Worm (Caenorhabditis elegans) whole organism, midembryonic: Measurements from ENCODE around the gene str-229.

Experiments used
- T22C8.4 ChIP-seq: fragments of 200-800 bp; sonication (Bioruptor generic); IDR thresholded peaks from 2 replicates; pipeline ENCODE4 v1.3.6; 2022; ENCODE audit warnings: missing genetic modification characterization, missing compliant biosample characterization
- cog-1 ChIP-seq: sonication (generic microtip); optimal IDR thresholded peaks from 2 replicates; lab custom pipeline; 2016; ENCODE audit warnings: missing genetic modification characterization, missing compliant biosample characterization
- flt-1 ChIP-seq: fragments of 200-800 bp; sonication (Bioruptor generic); IDR thresholded peaks from 2 replicates; pipeline ENCODE4 v1.3.6; 2022; ENCODE audit warnings: missing genetic modification characterization, missing compliant biosample characterization
- klf-2 ChIP-seq: fragments of 200-800 bp; sonication (Bioruptor generic); conservative IDR thresholded peaks from 2 replicates; pipeline ENCODE4 v1.3.6; 2022; ENCODE audit warnings: missing genetic modification reagents, missing genetic modification characterization, missing compliant biosample characterization
- med-1 ChIP-seq: sonication (generic microtip); optimal IDR thresholded peaks from 2 replicates; lab custom pipeline; 2017; ENCODE audit warnings: missing genetic modification characterization, mild to moderate bottlenecking, missing compliant biosample characterization, antibody characterized with exemption, missing genetic modification reagents; ENCODE audit not compliant: insufficient read depth
- ref-1 ChIP-seq: fragments of 200-800 bp; sonication (Bioruptor generic); conservative IDR thresholded peaks from 2 replicates; pipeline ENCODE4 v1.3.6; 2022; ENCODE audit warnings: missing genetic modification reagents, missing genetic modification characterization, missing compliant biosample characterization
- tab-1 ChIP-seq: fragments of 200-800 bp; sonication (Bioruptor generic); IDR thresholded peaks from 2 replicates; pipeline ENCODE4 v1.3.6; 2022; ENCODE audit warnings: missing genetic modification characterization, missing compliant biosample characterization
- ztf-23 ChIP-seq: fragments of 200-800 bp; sonication (Bioruptor generic); IDR thresholded peaks from 2 replicates; pipeline ENCODE4 v1.3.6; 2022; ENCODE audit warnings: missing genetic modification reagents, missing genetic modification characterization, missing compliant biosample characterization
- ztf-29 ChIP-seq: fragments of 200-800 bp; sonication (Bioruptor generic); IDR thresholded peaks from 2 replicates; pipeline ENCODE4 v1.3.6; 2022; ENCODE audit warnings: missing genetic modification reagents, missing genetic modification characterization, missing compliant biosample characterization

The str-229 gene

ce11 chrV:3902458-3903157 is at the start of gene str-229, which contains the start of gene srh-190:
str-229 (minus strand) TSS chrV:3902558.
srh-190 (plus strand) TSS chrV:3903107.
- TF ChIP-seq tab-1 (GFP tag; lab: Robert Waterston, UW) (no peak), ztf-23 (GFP tag; lab: Robert Waterston, UW) (no peak), med-1 (GFP tag; lab: Kevin White, UChicago) (no peak), ref-1 (GFP tag; lab: Robert Waterston, UW) (no peak), flt-1 (GFP tag; lab: Robert Waterston, UW) (no peak), T22C8.4 (no peak), klf-2 (no peak), cog-1 (tag; lab: Kevin White, UChicago) (no peak), ztf-29 (GFP tag; lab: Robert Waterston, UW) (no peak)

DNA sequence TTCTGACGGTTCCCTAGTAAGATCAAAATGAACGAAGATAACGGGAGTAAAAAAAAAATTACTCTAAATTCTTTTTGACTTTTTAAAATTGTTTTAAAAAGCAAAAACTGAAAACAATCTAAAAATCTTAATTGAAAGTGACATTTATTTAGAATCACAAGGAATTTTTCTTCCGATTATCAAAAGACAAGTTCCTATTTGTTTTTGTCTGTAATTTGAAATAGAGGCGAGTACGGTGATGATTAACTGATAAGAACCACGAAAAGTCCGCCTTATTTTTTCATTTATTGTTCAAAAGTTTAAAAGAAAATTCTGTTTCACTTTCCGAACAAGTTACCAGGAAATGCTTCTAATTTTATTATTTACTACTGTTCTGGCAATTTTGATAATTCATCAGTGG is 47.4 kb upstream of the str-229 start, which contains the start of gene dach-1:
TSS of gene dach-1 (plus strand) at position 301 of the 400 bp plus-strand sequence.
- no peak for TF ChIP-seq cog-1 (tag; lab: Kevin White, UChicago)

- TF ChIP-seq ref-1 (GFP tag; lab: Robert Waterston, UW) (no peak), T22C8.4 (no peak), med-1 (GFP tag; lab: Kevin White, UChicago) (no peak), tab-1 (GFP tag; lab: Robert Waterston, UW) (no peak), ztf-29 (GFP tag; lab: Robert Waterston, UW) (no peak), klf-2 (no peak), cog-1 (tag; lab: Kevin White, UChicago) (no peak), ztf-23 (GFP tag; lab: Robert Waterston, UW) (no peak), flt-1 (GFP tag; lab: Robert Waterston, UW) (no peak)
These were observed 42.7 kb upstream of the str-229 start, which contains the start of gene cyp-35B3 for ce11 chrV:3945053-3945452. cyp-35B3 (plus strand) TSS chrV:3945353.

ce11 chrV:3943364-3943763 is 41.0 kb upstream of the str-229 start:
- TF ChIP-seq flt-1 (GFP tag; lab: Robert Waterston, UW), result no peak
- no peak for TF ChIP-seq ref-1 (GFP tag; lab: Robert Waterston, UW)
- no peak for TF ChIP-seq tab-1 (GFP tag; lab: Robert Waterston, UW)
- TF ChIP-seq ztf-23 (GFP tag; lab: Robert Waterston, UW), result no peak
- TF ChIP-seq med-1 (GFP tag; lab: Kevin White, UChicago), result no peak
- TF ChIP-seq ztf-29 (GFP tag; lab: Robert Waterston, UW), result no peak
- TF ChIP-seq cog-1 (tag; lab: Kevin White, UChicago), result no peak
- no peak for TF ChIP-seq klf-2
- no peak for TF ChIP-seq T22C8.4

DNA sequence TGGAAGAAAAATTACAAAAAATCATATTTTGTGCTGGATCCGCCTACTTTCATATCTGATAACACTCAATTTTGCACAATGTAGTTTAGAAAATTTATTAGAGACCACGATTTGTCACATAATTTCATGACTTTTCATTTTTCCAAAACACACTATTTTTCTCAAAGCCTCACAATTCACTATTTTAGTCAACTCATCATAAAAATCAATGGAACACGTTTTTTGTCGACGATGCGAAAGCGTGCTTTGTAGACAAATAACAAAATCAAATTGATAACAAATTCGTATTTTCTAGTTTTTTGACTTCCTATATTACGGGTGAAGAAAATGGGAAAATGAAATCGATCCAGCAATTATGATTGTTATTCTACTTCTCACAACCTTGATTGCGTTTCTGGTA is 39.5 kb upstream of the str-229 start, which contains the start of gene cyp-35B2:
TSS of gene cyp-35B2 (plus strand) at position 301 of the 400 bp plus-strand sequence.
- TF ChIP-seq T22C8.4 (no peak), klf-2 (no peak), tab-1 (GFP tag; lab: Robert Waterston, UW) (no peak)

ce11 chrV:3938789-3939188 is 36.4 kb upstream of the str-229 start, which contains the start of gene cyp-35B1:
cyp-35B1 (plus strand) TSS chrV:3939032.
- TF ChIP-seq klf-2, result no peak
- TF ChIP-seq cog-1 (tag; lab: Kevin White, UChicago), result no peak
- TF ChIP-seq T22C8.4, result no peak
- no peak for TF ChIP-seq ref-1 (GFP tag; lab: Robert Waterston, UW)
- no peak for TF ChIP-seq ztf-23 (GFP tag; lab: Robert Waterston, UW)
- TF ChIP-seq ztf-29 (GFP tag; lab: Robert Waterston, UW), result no peak
- no peak for TF ChIP-seq tab-1 (GFP tag; lab: Robert Waterston, UW)
- TF ChIP-seq med-1 (GFP tag; lab: Kevin White, UChicago), result no peak
- no peak for TF ChIP-seq flt-1 (GFP tag; lab: Robert Waterston, UW)

DNA sequence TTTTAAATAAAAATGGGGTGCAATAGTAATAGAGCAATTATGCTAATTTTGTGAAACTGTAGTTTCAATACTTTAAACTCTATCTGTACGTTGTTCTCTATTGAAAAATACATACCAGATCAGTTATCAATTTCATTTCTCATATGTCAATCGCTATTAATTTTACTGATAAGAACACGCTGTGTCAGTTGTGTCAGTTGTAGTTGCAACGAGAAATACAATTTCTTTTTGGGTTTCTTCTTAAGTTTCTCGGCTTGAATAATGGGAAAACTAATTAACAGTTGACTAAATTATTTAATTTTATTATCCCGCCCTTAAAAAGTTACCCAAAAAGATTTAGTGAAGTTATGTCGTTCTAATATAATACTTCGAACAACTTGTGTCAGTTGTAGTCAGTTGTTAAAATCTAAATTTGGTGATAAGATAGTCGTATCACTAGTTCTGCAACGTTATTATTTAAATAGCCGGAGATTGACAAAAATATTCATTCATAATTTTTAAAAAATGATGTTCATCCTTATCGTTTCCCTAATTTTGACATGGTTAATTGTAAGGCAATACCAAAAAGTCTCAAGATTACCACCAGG is 33.6 kb upstream of the str-229 start, which contains the start of gene cyp-35A5:
TSS of gene cyp-35A5 (plus strand) at position 435 of the 587 bp plus-strand sequence.
- no peak for TF ChIP-seq ztf-29 (GFP tag; lab: Robert Waterston, UW)
- no peak for TF ChIP-seq ref-1 (GFP tag; lab: Robert Waterston, UW)
- TF ChIP-seq ztf-23 (GFP tag; lab: Robert Waterston, UW), result no peak
- no peak for TF ChIP-seq tab-1 (GFP tag; lab: Robert Waterston, UW)
- TF ChIP-seq flt-1 (GFP tag; lab: Robert Waterston, UW), result no peak
- no peak for TF ChIP-seq cog-1 (tag; lab: Kevin White, UChicago)
- TF ChIP-seq med-1 (GFP tag; lab: Kevin White, UChicago), result no peak
- TF ChIP-seq klf-2, result no peak
- TF ChIP-seq T22C8.4, result no peak

ce11 chrV:3931326-3931725 is 29.0 kb upstream of the str-229 start, which contains the start of gene srx-63:
srx-63 (plus strand) TSS chrV:3931626.
- TF ChIP-seq klf-2 (no peak), ztf-23 (GFP tag; lab: Robert Waterston, UW) (no peak), ref-1 (GFP tag; lab: Robert Waterston, UW) (no peak), med-1 (GFP tag; lab: Kevin White, UChicago) (no peak), T22C8.4 (no peak)

- TF ChIP-seq flt-1 (GFP tag; lab: Robert Waterston, UW), result no peak
- TF ChIP-seq tab-1 (GFP tag; lab: Robert Waterston, UW), result no peak
- no peak for TF ChIP-seq ztf-23 (GFP tag; lab: Robert Waterston, UW)
- no peak for TF ChIP-seq klf-2
- no peak for TF ChIP-seq med-1 (GFP tag; lab: Kevin White, UChicago)
- no peak for TF ChIP-seq ref-1 (GFP tag; lab: Robert Waterston, UW)
- TF ChIP-seq cog-1 (tag; lab: Kevin White, UChicago), result no peak
- TF ChIP-seq ztf-29 (GFP tag; lab: Robert Waterston, UW), result no peak
- no peak for TF ChIP-seq T22C8.4
These were observed 26.7 kb upstream of the str-229 start, which contains the start of gene srx-64 for ce11 chrV:3929099-3929498. srx-64 (plus strand) TSS chrV:3929399.
